Fruit fly (Drosophila melanogaster): ENCODE data around the gene ndl.

ndl gene

DNA sequence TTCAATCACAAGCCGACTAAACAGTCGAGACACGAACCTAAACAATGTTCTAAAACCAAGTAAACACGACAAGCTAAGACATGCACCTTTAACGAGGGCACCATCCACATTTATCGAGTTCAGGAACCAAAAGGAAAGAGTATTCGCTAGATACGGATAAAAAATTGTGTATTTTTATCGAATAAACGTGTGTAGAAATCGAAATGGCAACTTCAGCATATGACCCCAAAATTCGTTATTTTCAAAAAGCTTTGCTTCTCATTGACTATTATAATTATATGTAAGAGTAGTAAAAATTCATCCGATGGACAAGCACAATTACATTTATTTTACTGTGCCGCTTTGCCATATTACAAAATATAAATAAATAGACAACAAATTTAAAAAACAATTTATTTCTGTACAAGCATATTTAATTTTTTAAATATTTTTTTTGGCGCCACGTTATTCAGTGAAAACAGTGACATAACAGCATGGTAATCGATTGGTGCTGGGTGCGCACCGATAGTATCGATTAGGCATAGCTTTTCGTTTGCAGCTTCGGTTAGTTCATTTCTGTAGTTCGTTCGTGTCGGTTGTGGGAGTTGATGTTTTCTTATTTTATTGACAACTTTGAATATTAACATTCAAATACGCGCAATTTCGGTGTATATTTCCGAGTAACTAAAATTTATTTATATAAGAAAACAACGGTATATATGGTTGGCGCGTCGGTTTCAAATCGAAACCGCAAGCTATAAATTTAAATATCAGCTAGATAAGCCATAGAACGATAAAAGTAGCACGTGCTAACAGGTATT is 52.8 kb downstream of the ndl start, which contains the start of gene MCU (continued):
- TF ChIP-seq Hr38 (GFP tag; optimal IDR thresholded peaks at IDR 0.05): no peak
- no peak for TF ChIP-seq CG1621 (tag; optimal IDR thresholded peaks at IDR 0.05)
- TF ChIP-seq CG34406 (GFP tag; optimal IDR thresholded peaks at IDR 0.05): no peak
- no peak for TF ChIP-seq CG6854 (GFP tag; optimal IDR thresholded peaks at IDR 0.05)
- TF ChIP-seq CG8319 (GFP tag; optimal IDR thresholded peaks at IDR 0.05): no peak
- no peak for TF ChIP-seq Blimp-1 (GFP tag; optimal IDR thresholded peaks at IDR 0.05)
- TF ChIP-seq net (GFP tag; optimal IDR thresholded peaks at IDR 0.05): no peak
- TF ChIP-seq Smox (GFP tag; optimal IDR thresholded peaks at IDR 0.05): peak; percentile 16
- no peak for TF ChIP-seq Eip75B (GFP tag; optimal IDR thresholded peaks at IDR 0.05)
- no peak for TF ChIP-seq Sox102F (GFP tag; optimal IDR thresholded peaks at IDR 0.05)
- no peak for TF ChIP-seq CG11762 (GFP tag; optimal IDR thresholded peaks at IDR 0.05; ENCODE audit: insufficient read depth)
- no peak for TF ChIP-seq CG6792 (GFP tag; optimal IDR thresholded peaks at IDR 0.05)
- no peak for TF ChIP-seq spab (GFP tag; optimal IDR thresholded peaks at IDR 0.05)
- TF ChIP-seq CG7368 (GFP tag; optimal IDR thresholded peaks at IDR 0.05): no peak
- TF ChIP-seq CG11294 (GFP tag; IDR thresholded peaks at IDR 0.05): no peak
- peak; percentile 22 for TF ChIP-seq esn (GFP tag; optimal IDR thresholded peaks at IDR 0.05)
- no peak for TF ChIP-seq vri (GFP tag; optimal IDR thresholded peaks at IDR 0.05)
- peak; percentile 8 for TF ChIP-seq Met (GFP tag; optimal IDR thresholded peaks at IDR 0.05)
- TF ChIP-seq fkh (GFP tag; optimal IDR thresholded peaks at IDR 0.05): peak; percentile 61
- TF ChIP-seq CG3032 (tag; optimal IDR thresholded peaks at IDR 0.05): peak; percentile 18
- peak; percentile 5 for TF ChIP-seq CG6808 (GFP tag; optimal IDR thresholded peaks at IDR 0.05)
- TF ChIP-seq CG11902 (GFP tag; optimal IDR thresholded peaks at IDR 0.05): no peak
- peak; percentile 15 for TF ChIP-seq Eip78C (GFP tag)
- TF ChIP-seq dsx (GFP tag; optimal IDR thresholded peaks at IDR 0.05; ENCODE audit: poor library complexity, severe bottlenecking): peak; percentile 19
- peak; percentile 13 for TF ChIP-seq topi (GFP tag; optimal IDR thresholded peaks at IDR 0.05)
- TF ChIP-seq pdm3 (GFP tag; optimal IDR thresholded peaks at IDR 0.05): no peak

Data from whole organism, prepupa.